Worm (Caenorhabditis elegans) whole organism, mixed stage, embryonic: ENCODE data around the gene vit-6.

ENCODE experiments used
- M03D4.4 ChIP-seq: sonication (generic microtip); optimal IDR thresholded peaks from 2 replicates; lab custom pipeline; 2017; ENCODE audit warnings: mild to moderate bottlenecking, missing genetic modification characterization, missing compliant biosample characterization
- bed-3 ChIP-seq: fragments of 200-800 bp; sonication (Bioruptor generic); optimal IDR thresholded peaks from 3 replicates; lab custom pipeline; 2018; ENCODE audit warnings: mild to moderate bottlenecking, missing genetic modification characterization, moderate library complexity, missing compliant biosample characterization
- blmp-1 ChIP-seq: fragments of 150-350 bp; optimal IDR thresholded peaks from 2 replicates; lab custom pipeline; 2014; ENCODE audit warnings: missing biosample characterization, missing genetic modification characterization
- ceh-39 ChIP-seq: fragments of 150-350 bp; optimal IDR thresholded peaks from 2 replicates; lab custom pipeline; 2014; ENCODE audit warnings: missing biosample characterization, missing genetic modification characterization
- ceh-43 ChIP-seq: fragments of 200-800 bp; sonication (Bioruptor generic); optimal IDR thresholded peaks from 2 replicates; lab custom pipeline; 2018; ENCODE audit warnings: mild to moderate bottlenecking, missing genetic modification characterization, moderate library complexity, missing compliant biosample characterization
- ceh-83 ChIP-seq: fragments of 200-800 bp; sonication (Bioruptor generic); optimal IDR thresholded peaks from 2 replicates; lab custom pipeline; 2018; ENCODE audit warnings: mild to moderate bottlenecking, missing genetic modification characterization, missing compliant biosample characterization
- ces-1 ChIP-seq: fragments of 150-350 bp; optimal IDR thresholded peaks from 2 replicates; lab custom pipeline; 2014; ENCODE audit warnings: missing biosample characterization, missing genetic modification reagents, missing genetic modification characterization
- cnd-1 ChIP-seq: fragments of 200-800 bp; sonication (Bioruptor generic); optimal IDR thresholded peaks from 2 replicates; lab custom pipeline; 2018; ENCODE audit warnings: mild to moderate bottlenecking, missing genetic modification characterization, missing compliant biosample characterization
- drap-1 ChIP-seq: fragments of 200-800 bp; sonication (Bioruptor generic); optimal IDR thresholded peaks from 3 replicates; lab custom pipeline; 2018; ENCODE audit warnings: mild to moderate bottlenecking, missing genetic modification characterization, missing compliant biosample characterization
- elt-1 ChIP-seq: sonication (generic microtip); optimal IDR thresholded peaks from 2 replicates; lab custom pipeline; 2017; ENCODE audit warnings: missing genetic modification characterization, mild to moderate bottlenecking, missing compliant biosample characterization, antibody characterized with exemption, moderate library complexity, borderline replicate concordance; ENCODE audit not compliant: insufficient read depth
- elt-3 ChIP-seq: fragments of 150-350 bp; optimal IDR thresholded peaks from 2 replicates; lab custom pipeline; 2014; ENCODE audit warnings: missing biosample characterization, missing genetic modification characterization
- flh-1 ChIP-seq: fragments of 200-800 bp; sonication (Bioruptor generic); optimal IDR thresholded peaks from 2 replicates; lab custom pipeline; 2018; ENCODE audit warnings: mild to moderate bottlenecking, missing genetic modification characterization, moderate library complexity, missing compliant biosample characterization
- ham-2 ChIP-seq: fragments of 200-800 bp; sonication (Bioruptor generic); optimal IDR thresholded peaks from 2 replicates; lab custom pipeline; 2018; ENCODE audit warnings: mild to moderate bottlenecking, missing genetic modification characterization, missing compliant biosample characterization
- hlh-1 ChIP-seq: fragments of 150-350 bp; optimal IDR thresholded peaks from 2 replicates; lab custom pipeline; 2014; ENCODE audit warnings: missing biosample characterization, missing genetic modification reagents, missing genetic modification characterization
- lin-13 ChIP-seq: fragments of 150-350 bp; optimal IDR thresholded peaks from 2 replicates; lab custom pipeline; 2014; ENCODE audit warnings: missing biosample characterization, missing genetic modification characterization
- lin-32 ChIP-seq: fragments of 200-800 bp; sonication (Bioruptor generic); optimal IDR thresholded peaks from 2 replicates; lab custom pipeline; 2018; ENCODE audit warnings: mild to moderate bottlenecking, missing genetic modification characterization, missing compliant biosample characterization
- lsy-2 ChIP-seq: fragments of 150-350 bp; optimal IDR thresholded peaks from 2 replicates; lab custom pipeline; 2014; ENCODE audit warnings: missing biosample characterization, missing genetic modification characterization
- mab-5 ChIP-seq: fragments of 150-350 bp; optimal IDR thresholded peaks from 2 replicates; lab custom pipeline; 2014; ENCODE audit warnings: missing biosample characterization, missing genetic modification characterization
- mep-1 ChIP-seq: fragments of 150-350 bp; optimal IDR thresholded peaks from 2 replicates; lab custom pipeline; 2017; ENCODE audit warnings: missing biosample characterization, missing genetic modification reagents, missing genetic modification characterization, inconsistent platforms
- nhr-12 ChIP-seq: fragments of 150-350 bp; optimal IDR thresholded peaks from 2 replicates; lab custom pipeline; 2014; ENCODE audit warnings: missing biosample characterization, missing genetic modification characterization
- nhr-2 ChIP-seq: fragments of 150-350 bp; optimal IDR thresholded peaks from 2 replicates; lab custom pipeline; 2014; ENCODE audit warnings: missing biosample characterization, missing genetic modification characterization
- nhr-237 ChIP-seq: fragments of 150-350 bp; optimal IDR thresholded peaks from 2 replicates; lab custom pipeline; 2014; ENCODE audit warnings: missing biosample characterization, missing genetic modification characterization
- nhr-28 ChIP-seq: fragments of 150-350 bp; optimal IDR thresholded peaks from 2 replicates; lab custom pipeline; 2014; ENCODE audit warnings: missing biosample characterization, missing genetic modification characterization
- nhr-76 ChIP-seq: sonication (generic microtip); optimal IDR thresholded peaks from 2 replicates; lab custom pipeline; 2017; ENCODE audit warnings: missing biosample characterization, missing genetic modification characterization
- pha-4 ChIP-seq: fragments of 150-350 bp; optimal IDR thresholded peaks from 2 replicates; lab custom pipeline; 2018; ENCODE audit warnings: missing biosample characterization, missing genetic modification reagents, missing genetic modification characterization
- sem-2 ChIP-seq: fragments of 200-800 bp; sonication (Bioruptor generic); optimal IDR thresholded peaks from 2 replicates; lab custom pipeline; 2018; ENCODE audit warnings: mild to moderate bottlenecking, missing genetic modification characterization, missing compliant biosample characterization
- snpc-4 ChIP-seq: fragments of 150-350 bp; optimal IDR thresholded peaks from 2 replicates; lab custom pipeline; 2014; ENCODE audit warnings: missing biosample characterization, missing genetic modification characterization
- sptf-1 ChIP-seq: sonication (generic microtip); optimal IDR thresholded peaks from 2 replicates; lab custom pipeline; 2017; ENCODE audit warnings: mild to moderate bottlenecking, missing genetic modification characterization, moderate library complexity, missing compliant biosample characterization
- tbx-8 ChIP-seq: fragments of 200-800 bp; sonication (Bioruptor generic); optimal IDR thresholded peaks from 2 replicates; lab custom pipeline; 2018; ENCODE audit warnings: mild to moderate bottlenecking, missing genetic modification characterization, moderate library complexity, missing compliant biosample characterization
- unc-120 ChIP-seq: sonication (generic microtip); optimal IDR thresholded peaks from 2 replicates; lab custom pipeline; 2017; ENCODE audit warnings: missing genetic modification characterization, missing compliant biosample characterization; ENCODE audit not compliant: poor library complexity, severe bottlenecking
- unc-39 ChIP-seq: fragments of 150-350 bp; optimal IDR thresholded peaks from 2 replicates; lab custom pipeline; 2014; ENCODE audit warnings: missing biosample characterization, missing genetic modification characterization
- unc-62 ChIP-seq: fragments of 150-350 bp; optimal IDR thresholded peaks from 2 replicates; lab custom pipeline; 2014; ENCODE audit warnings: missing biosample characterization, missing genetic modification reagents, missing genetic modification characterization
- zip-8 ChIP-seq: fragments of 150-350 bp; optimal IDR thresholded peaks from 2 replicates; lab custom pipeline; 2014; ENCODE audit warnings: missing biosample characterization, missing genetic modification characterization
- ztf-11 ChIP-seq: fragments of 150-350 bp; optimal IDR thresholded peaks from 2 replicates; lab custom pipeline; 2014; ENCODE audit warnings: missing biosample characterization, missing genetic modification characterization

vit-6 gene

DNA sequence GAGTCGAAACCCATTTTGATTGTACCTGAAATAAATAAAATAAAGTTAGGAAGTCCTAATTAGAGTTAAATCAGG is 28.4 kb downstream of the vit-6 start, which contains the start of gene nucl-1:
TSS of gene nucl-1 (minus strand) at position 26 of the 75 bp plus-strand sequence.
- TF ChIP-seq unc-120 (no peak), nhr-28 (tag; lab: Kevin White, UChicago) (no peak), nhr-237 (tag; lab: Kevin White, UChicago) (no peak), mep-1 (no peak), M03D4.4 (tag; lab: Kevin White, UChicago) (no peak), ztf-11 (tag; lab: Kevin White, UChicago) (no peak)

DNA sequence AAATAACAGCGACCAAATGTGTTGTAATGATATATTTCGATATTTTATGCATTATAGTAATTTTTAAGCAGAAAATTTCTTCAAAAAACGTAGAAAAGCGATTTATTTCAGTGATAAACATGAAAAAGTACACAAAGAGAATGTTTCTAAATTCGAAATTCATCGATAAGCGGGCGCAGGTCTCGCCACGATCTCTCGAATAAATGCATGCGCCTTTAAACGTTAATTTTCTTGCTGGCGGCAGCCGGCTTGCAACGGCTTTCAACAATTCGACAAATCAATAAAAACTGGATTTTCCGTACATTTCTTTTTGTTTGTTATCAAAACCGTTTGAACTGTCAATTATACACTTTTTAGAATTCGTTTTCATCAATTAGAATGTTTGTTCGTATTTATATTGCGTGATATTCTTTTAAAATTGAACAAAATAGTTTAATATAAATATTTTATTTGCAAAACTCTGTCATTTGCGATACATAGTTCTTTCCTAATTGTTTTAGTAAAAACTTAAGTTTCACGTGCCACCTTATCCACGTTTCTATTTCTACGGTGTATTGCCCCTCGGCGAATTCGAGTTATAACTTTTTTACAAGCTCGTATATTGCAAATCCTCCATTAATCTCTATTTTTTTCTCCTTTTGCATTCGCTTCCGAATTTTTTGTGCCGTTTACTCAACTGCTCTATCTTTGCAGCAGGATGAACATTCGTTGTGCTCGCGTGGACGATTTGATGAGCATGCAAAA is 28.8 kb downstream of the vit-6 start, which contains the start of gene daf-31:
TSS of gene daf-31 (plus strand) at position 694 of the 744 bp plus-strand sequence.
- TF ChIP-seq elt-3 (tag; lab: Kevin White, UChicago) (no peak), lin-13 (peak; percentile 45), mep-1 (peak; percentile 47), hlh-1 (tag; lab: Kevin White, UChicago) (peak; percentile 11), zip-8 (no peak), lsy-2 (tag; lab: Kevin White, UChicago) (peak; percentile 34), unc-39 (no peak), ceh-39 (tag; lab: Kevin White, UChicago) (peak; percentile 72), pha-4 (tag; lab: Kevin White, UChicago) (peak; percentile 54), ham-2 (GFP tag; lab: Kevin White, UChicago) (peak; percentile 89), unc-62 (no peak), sptf-1 (tag; lab: Kevin White, UChicago) (no peak), flh-1 (no peak)
- TF ChIP-seq, all 35 proteins: peak for 7

DNA sequence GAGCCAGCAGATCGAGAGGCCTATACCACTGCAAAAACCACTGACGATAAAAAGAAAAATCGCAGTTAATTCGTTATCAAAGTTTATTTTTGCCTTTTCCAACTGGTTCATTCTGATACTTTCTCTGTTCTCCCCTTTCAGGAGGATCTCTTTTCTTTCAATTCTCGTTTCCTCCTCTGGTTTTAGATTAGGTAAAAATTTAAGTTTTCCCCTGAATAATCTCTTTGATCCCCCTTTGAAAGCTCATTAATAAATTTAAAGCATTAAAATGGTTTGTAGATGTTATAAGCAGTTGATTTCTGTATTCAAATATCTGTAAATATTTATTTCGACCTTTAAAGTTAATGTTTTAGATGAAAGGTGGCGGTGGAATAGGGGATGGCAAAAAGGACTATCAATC is 30.3 kb downstream of the vit-6 start, which contains the start of gene K07H8.2:
TSS of gene K07H8.2 (plus strand) at position 301 of the 400 bp plus-strand sequence.
- TF ChIP-seq blmp-1 (tag; lab: Kevin White, UChicago) (no peak), sptf-1 (tag; lab: Kevin White, UChicago) (no peak), snpc-4 (tag; lab: Kevin White, UChicago) (no peak), nhr-237 (tag; lab: Kevin White, UChicago) (no peak), sem-2 (GFP tag; lab: Kevin White, UChicago) (no peak), elt-1 (tag; lab: Kevin White, UChicago) (no peak), mab-5 (tag; lab: Kevin White, UChicago) (no peak), ces-1 (GFP tag; lab: Kevin White, UChicago) (no peak)

DNA sequence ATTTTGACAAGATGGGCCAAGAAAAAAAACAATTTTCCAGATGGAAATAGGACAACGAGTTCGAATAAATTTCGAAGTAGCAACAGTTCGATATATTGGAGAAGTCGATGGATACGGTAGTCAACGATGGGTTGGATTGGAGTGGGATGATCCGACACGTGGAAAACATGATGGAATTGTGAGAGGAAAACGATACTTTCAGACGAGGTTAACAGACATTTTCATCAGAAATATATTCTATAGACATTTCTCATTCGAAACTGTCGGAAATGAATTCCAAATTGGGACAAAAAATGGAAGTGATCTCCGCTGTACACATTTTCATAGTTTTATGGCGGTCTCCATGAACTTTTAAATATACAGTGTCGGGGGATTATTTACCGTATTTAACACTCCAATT is 33.7 kb downstream of the vit-6 start, which contains the start of gene tbce-1:
TSS of gene tbce-1 (plus strand) at position 41 of the 400 bp plus-strand sequence.
- no peak for TF ChIP-seq ztf-11 (tag; lab: Kevin White, UChicago)
- TF ChIP-seq snpc-4 (tag; lab: Kevin White, UChicago), result no peak
- TF ChIP-seq sptf-1 (tag; lab: Kevin White, UChicago), result no peak
- TF ChIP-seq bed-3 (GFP tag; lab: Kevin White, UChicago), result no peak
- no peak for TF ChIP-seq hlh-1 (tag; lab: Kevin White, UChicago)
- no peak for TF ChIP-seq nhr-28 (tag; lab: Kevin White, UChicago)
- no peak for TF ChIP-seq lin-32 (GFP tag; lab: Kevin White, UChicago)
- TF ChIP-seq tbx-8 (GFP tag; lab: Kevin White, UChicago), result no peak
- no peak for TF ChIP-seq M03D4.4 (tag; lab: Kevin White, UChicago)

DNA sequence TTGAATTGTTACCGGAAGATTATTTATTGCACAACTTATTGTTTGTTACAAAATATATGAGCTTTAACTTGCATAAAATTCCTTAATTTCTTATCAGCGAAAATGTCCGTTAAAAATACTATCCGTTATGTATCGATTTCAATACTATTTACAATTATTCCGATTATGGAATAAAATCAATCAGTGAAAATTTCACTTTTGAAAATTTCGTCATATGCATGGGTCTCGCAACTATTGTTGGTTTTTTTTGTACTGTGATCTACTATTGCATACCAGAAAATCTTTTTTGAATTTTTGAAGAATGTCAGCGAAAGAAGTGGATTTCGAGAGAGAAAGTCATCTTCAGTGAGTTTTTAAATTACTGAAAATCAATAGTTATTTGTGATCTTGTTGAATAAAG is 36.2 kb downstream of the vit-6 start, which contains the start of gene nprl-3:
TSS of gene nprl-3 (plus strand) at position 301 of the 400 bp plus-strand sequence.
- TF ChIP-seq ceh-83 (GFP tag; lab: Kevin White, UChicago), result no peak
- TF ChIP-seq ces-1 (GFP tag; lab: Kevin White, UChicago), result no peak
- no peak for TF ChIP-seq blmp-1 (tag; lab: Kevin White, UChicago)
- TF ChIP-seq sptf-1 (tag; lab: Kevin White, UChicago), result no peak
- TF ChIP-seq M03D4.4 (tag; lab: Kevin White, UChicago), result no peak
- TF ChIP-seq nhr-2 (tag; lab: Kevin White, UChicago), result no peak
- TF ChIP-seq nhr-28 (tag; lab: Kevin White, UChicago), result no peak
- TF ChIP-seq mep-1, result no peak

DNA sequence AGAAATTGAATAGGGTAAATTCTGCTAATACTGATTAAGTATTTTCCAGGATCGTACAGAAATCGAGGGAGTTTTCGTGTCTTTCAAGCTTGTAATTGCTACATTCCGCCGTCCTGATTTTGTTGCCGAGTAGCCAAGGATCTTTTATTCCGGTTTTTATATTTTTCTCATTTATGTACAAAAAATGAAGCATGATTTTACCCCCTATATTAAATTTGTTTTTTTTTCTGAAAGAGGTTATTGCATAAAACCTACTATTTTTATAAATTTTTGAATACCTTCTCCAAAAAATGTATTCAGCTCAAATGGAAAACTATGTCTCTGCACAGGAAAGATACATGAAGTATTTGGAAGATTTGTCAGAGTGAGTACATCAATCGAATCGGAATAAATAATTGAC is 38.7 kb downstream of the vit-6 start, which contains the start of gene F35H10.6:
TSS of gene F35H10.6 (plus strand) at position 301 of the 400 bp plus-strand sequence.
- no peak for TF ChIP-seq tbx-8 (GFP tag; lab: Kevin White, UChicago)
- no peak for TF ChIP-seq mep-1
- TF ChIP-seq elt-1 (tag; lab: Kevin White, UChicago), result no peak
- TF ChIP-seq zip-8, result no peak
- no peak for TF ChIP-seq hlh-1 (tag; lab: Kevin White, UChicago)
- no peak for TF ChIP-seq M03D4.4 (tag; lab: Kevin White, UChicago)
- TF ChIP-seq ceh-43 (GFP tag; lab: Kevin White, UChicago), result no peak
- no peak for TF ChIP-seq bed-3 (GFP tag; lab: Kevin White, UChicago)
- no peak for TF ChIP-seq cnd-1 (tag; lab: Kevin White, UChicago)
- TF ChIP-seq unc-120, result no peak
- TF ChIP-seq sptf-1 (tag; lab: Kevin White, UChicago), result no peak
- TF ChIP-seq unc-39, result no peak
- no peak for TF ChIP-seq drap-1 (GFP tag; lab: Kevin White, UChicago)
- no peak for TF ChIP-seq nhr-12 (tag; lab: Kevin White, UChicago)
- no peak for TF ChIP-seq nhr-76 (tag; lab: Kevin White, UChicago)
- no peak for TF ChIP-seq unc-62
- TF ChIP-seq, all 35 proteins: peak for 0
